Worm (Caenorhabditis elegans) whole organism, young adult: ENCODE data around the gene glb-29.

Experiments
- C17E4.6 ChIP-seq: fragments of 200-800 bp; sonication (Bioruptor generic); IDR thresholded peaks from 2 replicates; pipeline ENCODE4 v1.3.6; 2022; ENCODE audit warnings: missing genetic modification reagents, missing genetic modification characterization, missing compliant biosample characterization
- F10E7.11 ChIP-seq: sonication (generic microtip); optimal IDR thresholded peaks from 2 replicates; lab custom pipeline; 2017; ENCODE audit warnings: mild to moderate bottlenecking, missing genetic modification characterization, moderate library complexity, missing compliant biosample characterization
- ccch-3 ChIP-seq: fragments of 200-800 bp; sonication (Bioruptor generic); optimal IDR thresholded peaks from 2 replicates; lab custom pipeline; 2018; ENCODE audit warnings: mild to moderate bottlenecking, missing genetic modification characterization, missing compliant biosample characterization
- cebp-2 ChIP-seq: fragments of 200-800 bp; sonication (Bioruptor generic); IDR thresholded peaks from 2 replicates; pipeline ENCODE4 v1.3.6; 2022; ENCODE audit warnings: missing genetic modification characterization, missing compliant biosample characterization
- die-1 ChIP-seq: sonication (generic microtip); optimal IDR thresholded peaks from 2 replicates; lab custom pipeline; 2016; ENCODE audit warnings: missing genotype, mild to moderate bottlenecking, missing genetic modification characterization, missing compliant biosample characterization
- efl-1 ChIP-seq: fragments of 150-350 bp; optimal IDR thresholded peaks from 2 replicates; lab custom pipeline; 2014; ENCODE audit warnings: missing biosample characterization, missing genetic modification reagents, missing genetic modification characterization
- egl-44 ChIP-seq: fragments of 200-800 bp; sonication (Bioruptor generic); IDR thresholded peaks from 2 replicates; pipeline ENCODE4 v1.3.6; 2022; ENCODE audit warnings: missing genetic modification reagents, missing genetic modification characterization, missing compliant biosample characterization
- him-1 ChIP-seq: sonication (generic microtip); optimal IDR thresholded peaks from 2 replicates; lab custom pipeline; 2016; ENCODE audit warnings: missing genotype, missing genetic modification reagents, missing genetic modification characterization, missing compliant biosample characterization
- hlh-26 ChIP-seq: fragments of 200-800 bp; sonication (Bioruptor generic); conservative IDR thresholded peaks from 2 replicates; pipeline ENCODE4 v1.3.6; 2022; ENCODE audit warnings: missing genetic modification reagents, missing genetic modification characterization, missing compliant biosample characterization
- let-526 ChIP-seq: fragments of 200-800 bp; sonication (Bioruptor generic); IDR thresholded peaks from 2 replicates; pipeline ENCODE4 v1.3.6; 2022; ENCODE audit warnings: missing genetic modification reagents, missing genetic modification characterization, missing compliant biosample characterization
- rcor-1 ChIP-seq: fragments of 200-800 bp; sonication (Bioruptor generic); IDR thresholded peaks from 2 replicates; pipeline ENCODE4 v1.3.6; 2022; ENCODE audit warnings: missing genetic modification reagents, missing genetic modification characterization, missing compliant biosample characterization
- snpc-4 ChIP-seq, 5 experiments: fragments of 150-350 bp in 1 of 5; sonication (generic microtip) in 4 of 5; optimal IDR thresholded peaks; 2 replicates each; lab custom pipeline; 2014 to 2018; ENCODE audit warnings: missing genetic modification characterization in 5 of 5, missing biosample characterization in 3 of 5, antibody characterized with exemption in 2 of 5, mild to moderate bottlenecking in 2 of 5, missing compliant biosample characterization in 2 of 5, missing genotype in 2 of 5, moderate library complexity in 2 of 5, missing genetic modification reagents in 1 of 5

ce11 chrII:11978920-11979319 is 30.0 kb upstream of the glb-29 start:
- TF ChIP-seq die-1 (tag; lab: Kevin White, UChicago) (no peak), efl-1 (GFP tag; lab: Kevin White, UChicago) (no peak), ccch-3 (GFP tag; lab: Kevin White, UChicago) (no peak), snpc-4 (GFP tag; optimal IDR thresholded peaks at IDR 0.05; lab: Kevin White, UChicago) (no peak), snpc-4 (tag; optimal IDR thresholded peaks at IDR 0.05; lab: Kevin White, UChicago) (no peak), cebp-2 (GFP tag; lab: Robert Waterston, UW) (no peak), F10E7.11 (tag; lab: Kevin White, UChicago) (no peak), rcor-1 (GFP tag; lab: Robert Waterston, UW) (no peak), egl-44 (GFP tag; lab: Robert Waterston, UW) (no peak), hlh-26 (GFP tag; lab: Robert Waterston, UW) (no peak), let-526 (GFP tag; lab: Robert Waterston, UW) (no peak), C17E4.6 (GFP tag; lab: Robert Waterston, UW) (no peak), him-1 (tag; lab: Kevin White, UChicago) (no peak)
